Worm (Caenorhabditis elegans): ENCODE results near the gene ndg-4.

- TF ChIP-seq dao-5 (tag; optimal IDR thresholded peaks at IDR 0.05), result no peak
- no peak for TF ChIP-seq him-1 (tag; optimal IDR thresholded peaks at IDR 0.05)
- TF ChIP-seq W03F9.2 (tag; optimal IDR thresholded peaks at IDR 0.05), result no peak
Observed at ce11 chrIII:4476806-4477205, 9.6 kb upstream of the ndg-4 start.

Data from whole organism, L4/young adult.